Fruit fly (Drosophila melanogaster): ENCODE measurements around the gene Gcat.

The Gcat gene

DNA sequence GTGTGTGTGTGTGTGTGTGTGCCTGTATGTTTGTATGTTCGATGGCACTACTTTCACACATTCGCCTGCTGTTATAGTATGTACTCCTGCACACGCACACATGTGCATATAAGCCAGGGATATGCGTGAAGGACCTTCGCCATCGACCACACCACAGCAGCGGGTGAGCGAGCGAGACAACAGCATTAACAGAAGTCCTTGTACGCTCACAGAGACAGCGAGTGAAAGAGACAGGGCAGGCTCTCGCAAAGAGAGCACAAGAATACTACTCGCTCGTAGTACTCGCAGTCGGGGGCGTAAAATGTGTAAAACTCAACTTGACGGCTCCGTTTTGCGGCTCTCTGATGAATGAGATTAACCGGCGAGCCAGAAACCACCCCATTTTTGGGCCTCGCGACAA is 35.7 kb downstream of the Gcat start:
- TF ChIP-seq ey (GFP tag; optimal IDR thresholded peaks at IDR 0.05) (no peak), Dfd (GFP tag; optimal IDR thresholded peaks at IDR 0.05) (peak; percentile 74)

DNA sequence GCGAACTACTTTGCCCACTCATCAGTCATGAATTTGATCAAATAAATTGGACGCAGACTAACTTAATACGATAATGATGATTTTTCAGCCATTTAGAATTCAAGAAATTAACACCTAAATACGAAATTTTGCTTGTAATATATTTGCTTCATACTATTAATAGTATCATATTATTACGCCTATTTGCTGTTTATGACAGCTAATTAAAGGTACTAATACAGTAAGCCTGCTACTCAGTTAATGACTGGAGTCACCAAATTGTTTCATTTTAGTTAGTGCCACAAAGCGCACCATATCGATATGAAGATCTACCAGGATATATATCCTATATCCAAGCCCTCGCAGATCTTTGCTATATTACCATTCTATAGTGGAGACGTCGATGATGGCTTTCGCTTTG is 49.7 kb downstream of the Gcat start, which contains the start of gene Gr68a:
Gene Gr68a (plus strand): TSS at position 301 of the 400 bp plus-strand sequence.
- TF ChIP-seq dl (GFP tag; optimal IDR thresholded peaks at IDR 0.05; ENCODE audit: insufficient read depth in 1 of 2, partially characterized antibody in 2 of 2) = no peak

All from whole organism, wandering third instar larva.